Worm (Caenorhabditis elegans): ENCODE results near the gene perm-3.

Gene perm-3

DNA sequence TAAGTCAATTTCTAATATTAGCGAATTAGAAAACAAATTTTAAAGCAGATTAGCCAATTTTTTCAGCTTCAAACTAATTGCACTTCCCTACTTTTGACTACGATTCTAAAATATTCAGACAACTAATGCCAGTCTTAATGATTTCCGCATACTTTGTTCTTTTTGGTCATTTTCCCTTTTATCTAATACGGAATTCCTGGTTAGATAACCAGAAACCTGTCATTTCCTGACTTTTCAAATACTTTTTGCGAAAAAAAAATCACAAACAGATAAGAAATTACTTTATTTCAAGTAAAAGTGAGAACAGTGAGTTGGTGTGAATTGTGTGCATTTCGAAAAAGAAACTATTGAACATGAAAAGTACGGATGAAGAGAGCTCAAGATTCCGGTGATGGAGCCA lies 14.5 kb downstream of the perm-3 start:
- TF ChIP-seq fkh-10 (GFP tag; optimal IDR thresholded peaks at IDR 0.05) (no peak), ceh-2 (tag; optimal IDR thresholded peaks at IDR 0.05) (no peak), C38D4.7 (GFP tag; optimal IDR thresholded peaks at IDR 0.05) (no peak), ttx-3 (tag; optimal IDR thresholded peaks at IDR 0.05) (no peak), ztf-16 (tag; optimal IDR thresholded peaks at IDR 0.05) (no peak), unc-86 (tag; optimal IDR thresholded peaks at IDR 0.05) (no peak)

DNA sequence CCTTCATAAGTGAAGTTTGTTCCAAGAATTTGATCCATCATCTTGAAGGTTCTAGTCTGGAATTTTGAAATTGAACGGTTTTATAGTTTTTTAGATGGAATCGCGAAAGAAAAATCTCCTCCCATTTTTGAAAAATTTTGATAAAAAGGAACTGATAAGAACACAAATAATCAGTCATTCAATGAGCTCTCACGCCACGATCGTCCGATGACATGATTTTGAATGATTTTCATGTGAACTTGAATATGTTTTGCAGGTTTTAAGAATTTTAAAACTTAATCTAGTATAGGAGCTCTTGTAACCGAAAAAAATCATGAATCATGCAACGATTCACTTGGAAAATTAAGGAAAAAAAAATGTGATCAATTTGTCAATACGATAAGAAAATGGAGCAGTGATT lies 17.5 kb downstream of the perm-3 start, which contains the start of gene elo-5:
Gene elo-5 (minus strand): TSS at position 56 of the 400 bp plus-strand sequence.
- TF ChIP-seq elt-2 (tag; optimal IDR thresholded peaks at IDR 0.05) = peak; percentile 39
- no peak for TF ChIP-seq hlh-15 (tag; optimal IDR thresholded peaks at IDR 0.05)

DNA sequence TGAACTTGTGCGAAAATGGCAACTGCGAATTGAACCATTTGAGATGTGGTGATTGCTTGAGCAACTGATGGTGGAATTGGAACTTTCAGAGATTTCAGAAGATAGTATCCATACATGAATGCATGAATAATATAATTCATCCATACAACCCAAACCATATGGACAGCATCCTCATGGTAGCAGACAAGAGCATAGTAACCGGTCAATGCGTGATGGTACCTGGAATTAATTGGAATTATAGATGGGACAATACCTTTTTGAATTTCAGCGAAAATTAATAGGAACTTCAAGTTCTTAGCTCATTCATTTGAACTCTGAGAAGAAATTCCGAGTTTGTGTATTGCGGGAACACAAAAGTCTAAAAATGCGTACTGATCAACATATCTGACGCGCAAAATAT lies 19.7 kb downstream of the perm-3 start:
- TF ChIP-seq ceh-14 (tag; optimal IDR thresholded peaks at IDR 0.05) = no peak
- no peak for TF ChIP-seq unc-42 (tag; optimal IDR thresholded peaks at IDR 0.05)
- TF ChIP-seq ceh-9 (tag; optimal IDR thresholded peaks at IDR 0.05) = no peak
- no peak for TF ChIP-seq ztf-16 (tag; optimal IDR thresholded peaks at IDR 0.05)
- TF ChIP-seq lim-6 (tag; optimal IDR thresholded peaks at IDR 0.05) = no peak
- TF ChIP-seq ceh-19 (GFP tag; optimal IDR thresholded peaks at IDR 0.05) = no peak
- TF ChIP-seq hlh-15 (tag; optimal IDR thresholded peaks at IDR 0.05) = no peak
- no peak for TF ChIP-seq madf-2 (tag; optimal IDR thresholded peaks at IDR 0.05)
- no peak for TF ChIP-seq dmd-4 (tag; optimal IDR thresholded peaks at IDR 0.05; ENCODE audit: borderline replicate concordance)

DNA sequence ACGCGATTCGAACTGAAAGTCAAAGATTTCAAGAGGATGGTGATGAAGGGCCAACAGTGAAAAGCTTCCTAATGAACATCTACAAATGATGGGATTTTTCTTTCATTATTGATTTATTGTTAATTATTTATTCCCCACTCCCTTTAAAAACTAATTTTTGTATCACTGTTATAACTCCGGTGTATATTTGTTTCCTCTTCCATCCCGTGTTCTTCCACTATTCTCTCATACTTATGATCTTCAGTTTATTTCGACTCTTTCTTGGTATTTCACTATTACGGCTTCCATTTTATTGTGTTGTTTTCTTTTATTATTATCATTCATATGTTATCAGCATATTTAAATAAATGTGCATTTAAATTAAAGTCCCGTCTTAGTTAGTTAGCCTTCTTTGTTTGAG lies 20.3 kb downstream of the perm-3 start:
- no peak for TF ChIP-seq syd-9 (tag; optimal IDR thresholded peaks at IDR 0.05)
- TF ChIP-seq ceh-48 (tag; optimal IDR thresholded peaks at IDR 0.05) = no peak
- TF ChIP-seq ama-1 (optimal IDR thresholded peaks at IDR 0.05) = no peak
- no peak for TF ChIP-seq mec-3 (tag; optimal IDR thresholded peaks at IDR 0.05; ENCODE audit: borderline replicate concordance)
- TF ChIP-seq ceh-2 (tag; optimal IDR thresholded peaks at IDR 0.05) = no peak
- no peak for TF ChIP-seq pqm-1 (tag; optimal IDR thresholded peaks at IDR 0.05)
- no peak for TF ChIP-seq hlh-6 (tag; optimal IDR thresholded peaks at IDR 0.05)
- TF ChIP-seq F13H6.1 (tag; optimal IDR thresholded peaks at IDR 0.05) = no peak
- no peak for TF ChIP-seq ceh-6 (GFP tag; optimal IDR thresholded peaks at IDR 0.05)
- no peak for TF ChIP-seq elt-2 (tag; optimal IDR thresholded peaks at IDR 0.05)

DNA sequence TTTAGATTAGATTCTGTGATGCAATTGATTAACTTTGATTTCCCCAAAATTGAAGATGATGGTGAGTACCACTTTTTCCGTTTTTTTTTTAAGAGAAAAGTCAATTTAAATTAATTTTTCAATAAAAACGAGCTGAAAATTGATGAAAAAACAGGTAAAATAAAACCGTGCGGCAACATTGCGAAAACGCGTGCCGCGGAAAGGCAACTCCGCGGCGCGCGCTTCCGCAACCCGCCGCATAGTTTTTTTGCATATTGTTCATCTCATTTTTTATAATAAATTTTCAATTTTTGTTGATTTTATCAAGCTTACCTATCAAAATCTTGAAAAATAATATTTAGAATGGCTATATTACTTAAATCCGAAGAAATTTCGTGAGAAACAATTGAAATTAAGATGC lies 23.7 kb downstream of the perm-3 start:
- TF ChIP-seq ttx-3 (tag; optimal IDR thresholded peaks at IDR 0.05) (peak; percentile 72), K09A11.1 (tag; optimal IDR thresholded peaks at IDR 0.05; ENCODE audit: insufficient read depth) (peak; percentile 65), pha-4 (tag; optimal IDR thresholded peaks at IDR 0.05) (no peak), ztf-16 (tag; optimal IDR thresholded peaks at IDR 0.05) (peak; percentile 21), pat-9 (tag; optimal IDR thresholded peaks at IDR 0.05) (peak; percentile 52), elt-2 (tag; optimal IDR thresholded peaks at IDR 0.05) (peak; percentile 76), ceh-34 (tag; optimal IDR thresholded peaks at IDR 0.05) (peak; percentile 71), hlh-15 (tag; optimal IDR thresholded peaks at IDR 0.05) (peak; percentile 14), sox-4 (tag; optimal IDR thresholded peaks at IDR 0.05) (peak; percentile 44), nfya-1 (tag; optimal IDR thresholded peaks at IDR 0.05) (peak; percentile 49), C08G9.2 (tag; optimal IDR thresholded peaks at IDR 0.05) (no peak), fax-1 (tag; optimal IDR thresholded peaks at IDR 0.05) (peak; percentile 33), ceh-22 (tag; optimal IDR thresholded peaks at IDR 0.05) (no peak), ceh-14 (tag; optimal IDR thresholded peaks at IDR 0.05) (peak; percentile 39), tbx-2 (tag; optimal IDR thresholded peaks at IDR 0.05) (peak; percentile 50), nhr-232 (tag; optimal IDR thresholded peaks at IDR 0.05) (peak; percentile 18), che-1 (tag; optimal IDR thresholded peaks at IDR 0.05) (no peak), pax-1 (tag; optimal IDR thresholded peaks at IDR 0.05) (no peak), eyg-1 (tag; optimal IDR thresholded peaks at IDR 0.05) (no peak), unc-3 (GFP tag; conservative IDR thresholded peaks at IDR 0.05) (no peak), unc-3 (tag; optimal IDR thresholded peaks at IDR 0.05) (peak; percentile 22), ref-2 (tag; optimal IDR thresholded peaks at IDR 0.05) (peak; percentile 20), ets-4 (tag; optimal IDR thresholded peaks at IDR 0.05) (no peak), K02D7.2 (tag; optimal IDR thresholded peaks at IDR 0.05) (peak; percentile 25), pha-2 (tag; optimal IDR thresholded peaks at IDR 0.05) (peak; percentile 41), zip-5 (tag; optimal IDR thresholded peaks at IDR 0.05) (peak; percentile 52), dmd-4 (tag; optimal IDR thresholded peaks at IDR 0.05; ENCODE audit: borderline replicate concordance) (no peak), unc-86 (tag; optimal IDR thresholded peaks at IDR 0.05) (peak; percentile 44), ceh-31 (tag; optimal IDR thresholded peaks at IDR 0.05) (peak; percentile 47), ceh-2 (tag; optimal IDR thresholded peaks at IDR 0.05) (peak; percentile 43)
